Worm (Caenorhabditis elegans) whole organism, L4 larva: ENCODE data around the gene ZK813.2.

Experiments used
- F37D6.2 ChIP-seq: sonication (generic microtip); optimal IDR thresholded peaks from 2 replicates; lab custom pipeline; 2016; ENCODE audit warnings: mild to moderate bottlenecking, missing genetic modification characterization, missing compliant biosample characterization
- Y5F2A.4 ChIP-seq: fragments of 200-800 bp; sonication (Bioruptor generic); optimal IDR thresholded peaks from 2 replicates; lab custom pipeline; 2018; ENCODE audit warnings: mild to moderate bottlenecking, missing genetic modification characterization, missing compliant biosample characterization
- ZK337.2 ChIP-seq: fragments of 200-800 bp; sonication (Bioruptor generic); IDR thresholded peaks from 2 replicates; pipeline ENCODE4 v1.3.6; 2022; ENCODE audit warnings: missing genetic modification reagents, missing genetic modification characterization, missing compliant biosample characterization
- ama-1 ChIP-seq: fragments of 150-350 bp; optimal IDR thresholded peaks from 2 replicates; lab custom pipeline; 2014; ENCODE audit warnings: inconsistent platforms, mixed read lengths
- ceh-44 ChIP-seq: fragments of 200-800 bp; sonication (Bioruptor generic); IDR thresholded peaks from 2 replicates; pipeline ENCODE4 v1.3.6; 2022; ENCODE audit warnings: missing genetic modification reagents, missing genetic modification characterization, missing compliant biosample characterization
- daf-16 ChIP-seq, 3 experiments: sonication (generic microtip); optimal IDR thresholded peaks; 2 replicates each; lab custom pipeline; 2016 to 2017; ENCODE audit warnings: missing genetic modification characterization in 3 of 3, missing genetic modification reagents in 3 of 3, mild to moderate bottlenecking in 2 of 3, missing compliant biosample characterization in 2 of 3, missing biosample characterization in 1 of 3, moderate library complexity in 1 of 3
- dmd-6 ChIP-seq: fragments of 200-800 bp; sonication (Bioruptor generic); IDR thresholded peaks from 2 replicates; pipeline ENCODE4 v1.3.6; 2022; ENCODE audit warnings: missing genetic modification reagents, missing genetic modification characterization, missing compliant biosample characterization
- dpl-1 ChIP-seq: fragments of 150-350 bp; optimal IDR thresholded peaks from 2 replicates; lab custom pipeline; 2014; ENCODE audit warnings: missing biosample characterization, missing genetic modification reagents, missing genetic modification characterization
- hlh-30 ChIP-seq: sonication (generic microtip); optimal IDR thresholded peaks from 2 replicates; lab custom pipeline; 2017; ENCODE audit warnings: antibody characterized with exemption, mild to moderate bottlenecking, missing genetic modification characterization, missing compliant biosample characterization; ENCODE audit not compliant: insufficient read depth
- lin-29 ChIP-seq: fragments of 200-800 bp; sonication (Bioruptor generic); IDR thresholded peaks from 2 replicates; pipeline ENCODE4 v1.3.6; 2022; ENCODE audit warnings: missing genetic modification reagents, missing genetic modification characterization, missing compliant biosample characterization
- lir-3 ChIP-seq: sonication (generic microtip); optimal IDR thresholded peaks from 2 replicates; lab custom pipeline; 2016; ENCODE audit warnings: mild to moderate bottlenecking, missing genetic modification characterization, missing compliant biosample characterization
- madf-9 ChIP-seq: fragments of 200-800 bp; sonication (Bioruptor generic); conservative IDR thresholded peaks from 2 replicates; pipeline ENCODE4 v1.3.6; 2022; ENCODE audit warnings: missing genetic modification reagents, missing genetic modification characterization, missing compliant biosample characterization
- mdl-1 ChIP-seq, 2 experiments: fragments of 150-350 bp in 1 of 2; sonication (generic microtip) in 1 of 2; optimal IDR thresholded peaks; 2 replicates each; lab custom pipeline; 2014 to 2017; ENCODE audit warnings: missing biosample characterization in 2 of 2, missing genetic modification characterization in 2 of 2
- mxl-2 ChIP-seq: fragments of 200-800 bp; sonication (Bioruptor generic); conservative IDR thresholded peaks from 2 replicates; pipeline ENCODE4 v1.3.6; 2022; ENCODE audit warnings: missing genetic modification reagents, missing genetic modification characterization, missing compliant biosample characterization
- nhr-10 ChIP-seq: fragments of 150-350 bp; optimal IDR thresholded peaks from 2 replicates; lab custom pipeline; 2014; ENCODE audit warnings: missing biosample characterization, missing genetic modification characterization
- nhr-102 ChIP-seq: sonication (generic microtip); optimal IDR thresholded peaks from 2 replicates; lab custom pipeline; 2016; ENCODE audit warnings: mild to moderate bottlenecking, missing genetic modification characterization, moderate library complexity, missing compliant biosample characterization
- nhr-28 ChIP-seq: fragments of 150-350 bp; optimal IDR thresholded peaks from 2 replicates; lab custom pipeline; 2014; ENCODE audit warnings: missing biosample characterization, missing genetic modification characterization
- nhr-41 ChIP-seq: fragments of 200-800 bp; sonication (Bioruptor generic); IDR thresholded peaks from 2 replicates; pipeline ENCODE4 v1.3.6; 2022; ENCODE audit warnings: missing genetic modification reagents, missing genetic modification characterization, missing compliant biosample characterization
- nhr-48 ChIP-seq: sonication (generic microtip); optimal IDR thresholded peaks from 2 replicates; lab custom pipeline; 2016; ENCODE audit warnings: mild to moderate bottlenecking, missing genetic modification characterization, missing compliant biosample characterization
- pha-4 ChIP-seq, 2 experiments: fragments of 150-350 bp in 1 of 2; fragments of 200-800 bp in 1 of 2; sonication (Bioruptor generic) in 1 of 2; IDR thresholded peaks in 1 of 2; optimal IDR thresholded peaks in 1 of 2; 2 replicates each; pipeline versions ENCODE4 v1.3.6 to Lab custom; 2014 to 2022; ENCODE audit warnings: missing genetic modification characterization in 2 of 2, missing genetic modification reagents in 2 of 2, missing biosample characterization in 1 of 2, missing compliant biosample characterization in 1 of 2
- saeg-2 ChIP-seq: fragments of 200-800 bp; sonication (Bioruptor generic); IDR thresholded peaks from 2 replicates; pipeline ENCODE4 v1.3.6; 2022; ENCODE audit warnings: missing genetic modification reagents, missing genetic modification characterization, missing compliant biosample characterization
- sdz-12 ChIP-seq: fragments of 200-800 bp; sonication (Bioruptor generic); optimal IDR thresholded peaks from 2 replicates; lab custom pipeline; 2018; ENCODE audit warnings: mild to moderate bottlenecking, missing genetic modification characterization, missing compliant biosample characterization
- tra-1 ChIP-seq: fragments of 200-800 bp; sonication (Bioruptor generic); IDR thresholded peaks from 2 replicates; pipeline ENCODE4 v1.3.6; 2022; ENCODE audit warnings: missing genetic modification reagents, missing genetic modification characterization, missing compliant biosample characterization
- unc-130 ChIP-seq: sonication (generic microtip); optimal IDR thresholded peaks from 2 replicates; lab custom pipeline; 2016; ENCODE audit warnings: missing genetic modification reagents, missing genetic modification characterization, missing compliant biosample characterization
- unc-62 ChIP-seq, 3 experiments: fragments of 150-350 bp in 1 of 3; sonication (generic microtip); optimal IDR thresholded peaks in 2 of 3; peaks in 1 of 3; 1 replicate in 1 of 3; 2 replicates in 2 of 3; lab custom pipeline; 2014 to 2017; ENCODE audit warnings: missing biosample characterization in 3 of 3, missing genetic modification characterization in 3 of 3, missing genetic modification reagents in 3 of 3, missing genotype in 1 of 3
- zfp-2 ChIP-seq: sonication (generic microtip); optimal IDR thresholded peaks from 2 replicates; lab custom pipeline; 2016; ENCODE audit warnings: mild to moderate bottlenecking, missing genetic modification characterization, missing compliant biosample characterization
- zfp-3 ChIP-seq: fragments of 200-800 bp; sonication (Bioruptor generic); conservative IDR thresholded peaks from 2 replicates; pipeline ENCODE4 v1.3.6; 2022; ENCODE audit warnings: missing genetic modification reagents, missing genetic modification characterization, missing compliant biosample characterization
- zip-11 ChIP-seq: fragments of 200-800 bp; sonication (Bioruptor generic); IDR thresholded peaks from 2 replicates; pipeline ENCODE4 v1.3.6; 2022; ENCODE audit warnings: missing genetic modification characterization, missing compliant biosample characterization
- ztf-7 ChIP-seq: fragments of 150-350 bp; optimal IDR thresholded peaks from 2 replicates; lab custom pipeline; 2014; ENCODE audit warnings: missing biosample characterization, missing genetic modification characterization

The ZK813.2 gene

ce11 chrX:3462086-3462485 is 18.5 kb downstream of the ZK813.2 start:
- TF ChIP-seq ztf-7 (tag; lab: Kevin White, UChicago), result no peak
- no peak for TF ChIP-seq zfp-2
- no peak for TF ChIP-seq lir-3
- no peak for TF ChIP-seq nhr-41 (GFP tag; lab: Robert Waterston, UW)
- no peak for TF ChIP-seq dpl-1 (GFP tag; lab: Kevin White, UChicago)
- TF ChIP-seq madf-9, result no peak
- TF ChIP-seq ceh-44 (GFP tag; lab: Robert Waterston, UW), result no peak
- TF ChIP-seq Y5F2A.4 (GFP tag; lab: Kevin White, UChicago), result no peak
- no peak for TF ChIP-seq hlh-30 (tag; lab: Kevin White, UChicago)
- TF ChIP-seq lin-29 (GFP tag; lab: Robert Waterston, UW), result no peak
- TF ChIP-seq nhr-28 (tag; lab: Kevin White, UChicago), result no peak
- no peak for TF ChIP-seq F37D6.2 (tag; lab: Kevin White, UChicago)
- TF ChIP-seq sdz-12, result no peak

ce11 chrX:3463875-3464274 is 20.2 kb downstream of the ZK813.2 start:
- TF ChIP-seq unc-62 (GFP tag; optimal IDR thresholded peaks at IDR 0.05 in 1 of 2; lab: Kevin White, UChicago) (peak in 1 of 2 experiments; percentile 42), unc-62 (tag; optimal IDR thresholded peaks at IDR 0.05; lab: Kevin White, UChicago) (no peak), tra-1 (GFP tag; lab: Robert Waterston, UW) (no peak)

ce11 chrX:3464309-3465038 is 20.8 kb downstream of the ZK813.2 start:
- TF ChIP-seq saeg-2 (GFP tag; lab: Robert Waterston, UW), result 0 out of 2 replicates have a peak, but pooled peaks have one; percentile 21
- TF ChIP-seq zip-11 (GFP tag; lab: Robert Waterston, UW), result no peak
- no peak for TF ChIP-seq dmd-6 (GFP tag; lab: Robert Waterston, UW)
- no peak for TF ChIP-seq ama-1

ce11 chrX:3465785-3466184 is 22.2 kb downstream of the ZK813.2 start, which contains the start of the genes ZK377.15 and sax-3:
Gene ZK377.15 (minus strand): TSS chrX:3465885.
Gene sax-3 (minus strand): TSS chrX:3465927.
- TF ChIP-seq nhr-102 (tag; lab: Kevin White, UChicago) (no peak), nhr-48 (tag; lab: Kevin White, UChicago) (no peak), nhr-10 (tag; lab: Kevin White, UChicago) (no peak), pha-4 (GFP tag; IDR thresholded peaks at IDR 0.05; lab: Robert Waterston, UW) (no peak), pha-4 (tag; optimal IDR thresholded peaks at IDR 0.05; lab: Kevin White, UChicago) (no peak), unc-130 (GFP tag; lab: Kevin White, UChicago) (no peak), mxl-2 (GFP tag; lab: Robert Waterston, UW) (no peak), zip-11 (GFP tag; lab: Robert Waterston, UW) (no peak), ZK337.2 (GFP tag; lab: Robert Waterston, UW) (no peak), lir-3 (no peak), daf-16 (GFP tag; optimal IDR thresholded peaks at IDR 0.05; lab: Kevin White, UChicago) (no peak), daf-16 (tag; optimal IDR thresholded peaks at IDR 0.05; lab: Kevin White, UChicago) (no peak), Y5F2A.4 (GFP tag; lab: Kevin White, UChicago) (no peak), zfp-3 (GFP tag; lab: Robert Waterston, UW) (no peak), mdl-1 (tag; optimal IDR thresholded peaks at IDR 0.05; lab: Kevin White, UChicago) (no peak), zfp-2 (no peak)
